Fruit fly (Drosophila melanogaster) whole organism, prepupa: Measurements from ENCODE around the gene Cdc45.

Experiments
- Blimp-1 ChIP-seq: fragments of 200-800 bp; sonication (Bioruptor generic); optimal IDR thresholded peaks from 3 replicates; lab custom pipeline; 2017; ENCODE audit warnings: missing biosample characterization, missing genetic modification characterization, mild to moderate bottlenecking, moderate library complexity, missing genetic modification reagents
- CG10631 ChIP-seq: fragments of 200-800 bp; sonication (Bioruptor generic); optimal IDR thresholded peaks from 2 replicates; lab custom pipeline; 2016; ENCODE audit warnings: missing biosample characterization, missing genetic modification characterization
- CG11294 ChIP-seq: fragments of 200-800 bp; sonication (Bioruptor generic); IDR thresholded peaks from 2 replicates; pipeline ENCODE4 v1.3.6; 2022; ENCODE audit warnings: missing biosample characterization, missing genetic modification characterization
- CG11762 ChIP-seq: fragments of 200-800 bp; sonication (Bioruptor generic); optimal IDR thresholded peaks from 3 replicates; lab custom pipeline; 2016; ENCODE audit warnings: missing biosample characterization, missing genetic modification characterization; ENCODE audit not compliant: insufficient read depth
- CG15336 ChIP-seq: fragments of 200-800 bp; sonication (Bioruptor generic); IDR thresholded peaks from 2 replicates; pipeline ENCODE4 v1.3.6; 2022; ENCODE audit warnings: missing biosample characterization, missing genetic modification characterization
- CG16779 ChIP-seq: fragments of 200-800 bp; sonication (Bioruptor generic); optimal IDR thresholded peaks from 3 replicates; lab custom pipeline; 2017; ENCODE audit warnings: missing biosample characterization, mild to moderate bottlenecking, missing genetic modification characterization
- CG3032 ChIP-seq: fragments of 200-800 bp; optimal IDR thresholded peaks from 2 replicates; lab custom pipeline; 2019; ENCODE audit warnings: missing biosample characterization, mild to moderate bottlenecking, missing genetic modification characterization, moderate library complexity
- CG32006 ChIP-seq: fragments of 200-800 bp; sonication (Bioruptor generic); optimal IDR thresholded peaks from 3 replicates; lab custom pipeline; 2017; ENCODE audit warnings: missing biosample characterization, mild to moderate bottlenecking, missing genetic modification characterization
- CG34406 ChIP-seq: fragments of 200-800 bp; sonication (Bioruptor generic); optimal IDR thresholded peaks from 3 replicates; lab custom pipeline; 2016; ENCODE audit warnings: missing biosample characterization, missing genetic modification characterization
- CG3919 ChIP-seq: fragments of 200-800 bp; sonication (Bioruptor generic); optimal IDR thresholded peaks from 3 replicates; lab custom pipeline; 2016; ENCODE audit warnings: missing biosample characterization, missing genetic modification characterization
- CG6163 ChIP-seq: fragments of 200-800 bp; sonication (Bioruptor generic); IDR thresholded peaks from 3 replicates; pipeline ENCODE4 v1.3.6; 2022; ENCODE audit warnings: missing biosample characterization, missing genetic modification characterization
- CG6276 ChIP-seq: fragments of 200-800 bp; sonication (Bioruptor generic); optimal IDR thresholded peaks from 2 replicates; lab custom pipeline; 2017; ENCODE audit warnings: missing biosample characterization, mild to moderate bottlenecking, missing genetic modification characterization
- CG6792 ChIP-seq: fragments of 200-800 bp; sonication (Bioruptor generic); optimal IDR thresholded peaks from 3 replicates; lab custom pipeline; 2016; ENCODE audit warnings: missing biosample characterization, missing genetic modification characterization
- CG6808 ChIP-seq: fragments of 200-800 bp; sonication (Bioruptor generic); optimal IDR thresholded peaks from 3 replicates; lab custom pipeline; 2017; ENCODE audit warnings: missing biosample characterization, missing genetic modification characterization, mild to moderate bottlenecking, moderate library complexity, missing genetic modification reagents
- CG6854 ChIP-seq: fragments of 200-800 bp; sonication (Bioruptor generic); optimal IDR thresholded peaks from 2 replicates; lab custom pipeline; 2017; ENCODE audit warnings: missing biosample characterization, mild to moderate bottlenecking, missing genetic modification characterization
- CG7368 ChIP-seq: fragments of 200-800 bp; sonication (Bioruptor generic); optimal IDR thresholded peaks from 3 replicates; lab custom pipeline; 2016; ENCODE audit warnings: missing biosample characterization, missing genetic modification characterization
- CG8119 ChIP-seq: fragments of 200-800 bp; sonication (Bioruptor generic); IDR thresholded peaks from 3 replicates; pipeline ENCODE4 v1.3.6; 2022; ENCODE audit warnings: missing biosample characterization, missing genetic modification characterization
- CG8319 ChIP-seq: fragments of 200-800 bp; sonication (Bioruptor generic); optimal IDR thresholded peaks from 3 replicates; lab custom pipeline; 2016; ENCODE audit warnings: missing biosample characterization, missing genetic modification characterization
- CG8632 ChIP-seq: fragments of 200-800 bp; sonication (Bioruptor generic); optimal IDR thresholded peaks from 3 replicates; lab custom pipeline; 2016; ENCODE audit warnings: missing biosample characterization, missing genetic modification characterization
- Eip75B ChIP-seq: fragments of 200-800 bp; sonication (Bioruptor generic); optimal IDR thresholded peaks from 3 replicates; lab custom pipeline; 2016; ENCODE audit warnings: missing biosample characterization, missing genetic modification characterization
- Eip78C ChIP-seq: fragments of 200-800 bp; sonication (Bioruptor generic); peaks from one replicate; lab custom pipeline; 2016; ENCODE audit warnings: missing biosample characterization, missing genetic modification characterization
- Ets21C ChIP-seq: fragments of 200-800 bp; sonication (Bioruptor generic); optimal IDR thresholded peaks from 3 replicates; lab custom pipeline; 2016; ENCODE audit warnings: missing biosample characterization, missing genetic modification characterization
- Gug ChIP-seq: fragments of 200-800 bp; sonication (Bioruptor generic); IDR thresholded peaks from 2 replicates; pipeline ENCODE4 v1.3.6; 2022; ENCODE audit warnings: missing biosample characterization, missing genetic modification characterization
- Hr38 ChIP-seq: sonication (Bioruptor generic); optimal IDR thresholded peaks from 2 replicates; lab custom pipeline; 2016; ENCODE audit warnings: missing biosample characterization, missing genetic modification characterization
- Hr39 ChIP-seq: fragments of 200-800 bp; sonication (Bioruptor generic); optimal IDR thresholded peaks from 2 replicates; lab custom pipeline; 2016; ENCODE audit warnings: missing biosample characterization, missing genetic modification characterization
- Hr4 ChIP-seq: fragments of 200-800 bp; sonication (Bioruptor generic); optimal IDR thresholded peaks from 3 replicates; lab custom pipeline; 2016; ENCODE audit warnings: missing biosample characterization, missing genetic modification characterization
- Lpt ChIP-seq: fragments of 200-800 bp; sonication (Bioruptor generic); optimal IDR thresholded peaks from 3 replicates; lab custom pipeline; 2016; ENCODE audit warnings: missing biosample characterization, missing genetic modification characterization
- Met ChIP-seq: fragments of 200-800 bp; sonication (Bioruptor generic); optimal IDR thresholded peaks from 3 replicates; lab custom pipeline; 2016; ENCODE audit warnings: missing biosample characterization, missing genetic modification characterization
- Smox ChIP-seq: fragments of 200-800 bp; sonication (Bioruptor generic); optimal IDR thresholded peaks from 3 replicates; lab custom pipeline; 2016; ENCODE audit warnings: missing biosample characterization, missing genetic modification characterization
- Sox14 ChIP-seq: fragments of 200-800 bp; sonication (Bioruptor generic); optimal IDR thresholded peaks from 3 replicates; lab custom pipeline; 2016; ENCODE audit warnings: missing biosample characterization, missing genetic modification characterization
- Sox15 ChIP-seq: fragments of 200-800 bp; sonication (Bioruptor generic); optimal IDR thresholded peaks from 3 replicates; lab custom pipeline; 2016; ENCODE audit warnings: missing biosample characterization, missing genetic modification characterization
- achi ChIP-seq: fragments of 200-800 bp; sonication (Bioruptor generic); optimal IDR thresholded peaks from 3 replicates; lab custom pipeline; 2016; ENCODE audit warnings: missing biosample characterization, missing genetic modification characterization
- acj6 ChIP-seq: fragments of 200-800 bp; sonication (Bioruptor generic); optimal IDR thresholded peaks from 3 replicates; lab custom pipeline; 2016; ENCODE audit warnings: missing biosample characterization, missing genetic modification characterization
- cyc ChIP-seq: fragments of 200-800 bp; sonication (Bioruptor generic); optimal IDR thresholded peaks from 3 replicates; lab custom pipeline; 2016; ENCODE audit warnings: missing biosample characterization, missing genetic modification characterization
- dac ChIP-seq: fragments of 200-800 bp; sonication (Bioruptor generic); optimal IDR thresholded peaks from 2 replicates; lab custom pipeline; 2017; ENCODE audit warnings: missing biosample characterization, mild to moderate bottlenecking, missing genetic modification characterization
- dsx ChIP-seq: fragments of 200-800 bp; optimal IDR thresholded peaks from 3 replicates; lab custom pipeline; 2019; ENCODE audit warnings: missing biosample characterization, mild to moderate bottlenecking, missing genetic modification characterization, moderate library complexity; ENCODE audit not compliant: poor library complexity, severe bottlenecking
- eg ChIP-seq: fragments of 200-800 bp; sonication (Bioruptor generic); IDR thresholded peaks from 3 replicates; pipeline ENCODE4 v1.3.6; 2022; ENCODE audit warnings: missing biosample characterization, missing genetic modification characterization
- fd59A ChIP-seq: fragments of 200-800 bp; sonication (Bioruptor generic); optimal IDR thresholded peaks from 2 replicates; lab custom pipeline; 2017; ENCODE audit warnings: missing biosample characterization, mild to moderate bottlenecking, missing genetic modification characterization, missing genetic modification reagents
- fd85E ChIP-seq: fragments of 200-800 bp; sonication (Bioruptor generic); optimal IDR thresholded peaks from 3 replicates; lab custom pipeline; 2016; ENCODE audit warnings: missing biosample characterization, missing genetic modification characterization
- fkh ChIP-seq: fragments of 200-800 bp; sonication (Bioruptor generic); optimal IDR thresholded peaks from 3 replicates; lab custom pipeline; 2017; ENCODE audit warnings: missing biosample characterization, mild to moderate bottlenecking, missing genetic modification characterization, moderate library complexity
- lz ChIP-seq: fragments of 200-800 bp; sonication (Bioruptor generic); optimal IDR thresholded peaks from 3 replicates; lab custom pipeline; 2016; ENCODE audit warnings: missing biosample characterization, missing genetic modification characterization
- net ChIP-seq: fragments of 200-800 bp; sonication (Bioruptor generic); optimal IDR thresholded peaks from 3 replicates; lab custom pipeline; 2016; ENCODE audit warnings: missing biosample characterization, missing genetic modification characterization
- spab ChIP-seq: fragments of 200-800 bp; sonication (Bioruptor generic); optimal IDR thresholded peaks from 2 replicates; lab custom pipeline; 2017; ENCODE audit warnings: missing biosample characterization, mild to moderate bottlenecking, missing genetic modification characterization, missing genetic modification reagents
- ss ChIP-seq, 2 experiments: fragments of 200-800 bp; sonication (Bioruptor generic); optimal IDR thresholded peaks; 2 replicates in 1 of 2; 3 replicates in 1 of 2; lab custom pipeline; 2017 to 2018; ENCODE audit warnings: mild to moderate bottlenecking in 2 of 2, missing biosample characterization in 2 of 2, missing genetic modification characterization in 2 of 2, moderate library complexity in 1 of 2
- topi ChIP-seq: fragments of 200-800 bp; sonication (Bioruptor generic); optimal IDR thresholded peaks from 3 replicates; lab custom pipeline; 2016; ENCODE audit warnings: missing biosample characterization, missing genetic modification characterization
- vri ChIP-seq: fragments of 200-800 bp; sonication (Bioruptor generic); optimal IDR thresholded peaks from 3 replicates; lab custom pipeline; 2016; ENCODE audit warnings: missing biosample characterization, mild to moderate bottlenecking, missing genetic modification characterization

The Cdc45 gene

dm6 chrX:1045924-1046323 lies 15.6 kb upstream of the Cdc45 start, which contains the start of gene CG42259:
TSS of gene CG42259 (plus strand) at chrX:1046224.
- no peak for TF ChIP-seq CG6792 (GFP tag; lab: Kevin White, UChicago)
- no peak for TF ChIP-seq Smox
- no peak for TF ChIP-seq CG8632 (GFP tag; lab: Kevin White, UChicago)
- no peak for TF ChIP-seq Eip75B (GFP tag; lab: Kevin White, UChicago)
- no peak for TF ChIP-seq acj6 (GFP tag; lab: Kevin White, UChicago)
- no peak for TF ChIP-seq CG32006 (GFP tag; lab: Kevin White, UChicago)
- TF ChIP-seq CG34406 (GFP tag; lab: Kevin White, UChicago), result no peak
- TF ChIP-seq ss (GFP tag; optimal IDR thresholded peaks at IDR 0.05; lab: Kevin White, UChicago), result no peak
- no peak for TF ChIP-seq Sox14 (GFP tag; lab: Kevin White, UChicago)
- TF ChIP-seq fd59A (GFP tag; lab: Kevin White, UChicago), result no peak
- TF ChIP-seq CG15336 (GFP tag; lab: Robert Waterston, UW), result no peak
- TF ChIP-seq Hr39 (GFP tag; lab: Kevin White, UChicago), result no peak
- TF ChIP-seq fd85E (GFP tag; lab: Kevin White, UChicago), result no peak
- TF ChIP-seq CG3032, result no peak
- TF ChIP-seq CG7368 (GFP tag; lab: Kevin White, UChicago), result no peak
- TF ChIP-seq CG10631 (GFP tag; lab: Kevin White, UChicago), result no peak
- TF ChIP-seq Ets21C (GFP tag; lab: Kevin White, UChicago), result no peak
- TF ChIP-seq CG8119 (GFP tag; lab: Robert Waterston, UW), result no peak
- no peak for TF ChIP-seq net (GFP tag; lab: Kevin White, UChicago)
- TF ChIP-seq Blimp-1, result no peak

- TF ChIP-seq CG15336 (GFP tag; lab: Robert Waterston, UW) (peak; percentile 75), CG11294 (GFP tag; lab: Robert Waterston, UW) (no peak), vri (GFP tag; lab: Kevin White, UChicago) (no peak), CG7368 (GFP tag; lab: Kevin White, UChicago) (peak; percentile 20), CG8319 (GFP tag; lab: Kevin White, UChicago) (no peak), CG3032 (peak; percentile 13), fkh (GFP tag; lab: Kevin White, UChicago) (no peak), CG6276 (peak; percentile 56), achi (GFP tag; lab: Kevin White, UChicago) (peak; percentile 10), topi (GFP tag; lab: Kevin White, UChicago) (peak; percentile 46), Ets21C (GFP tag; lab: Kevin White, UChicago) (no peak), Gug (GFP tag; lab: Robert Waterston, UW) (peak; percentile 43; the same call in 1 of the 2 replicates), Sox14 (GFP tag; lab: Kevin White, UChicago) (peak; percentile 41), Blimp-1 (no peak), Eip75B (GFP tag; lab: Kevin White, UChicago) (peak; percentile 30), Lpt (GFP tag; lab: Kevin White, UChicago) (peak; percentile 1), CG11762 (no peak), eg (GFP tag; lab: Robert Waterston, UW) (peak; percentile 62), dac (peak; percentile 18), CG3919 (GFP tag; lab: Kevin White, UChicago) (peak; percentile 40), spab (GFP tag; lab: Kevin White, UChicago) (no peak), CG32006 (GFP tag; lab: Kevin White, UChicago) (peak; percentile 69), cyc (GFP tag; lab: Kevin White, UChicago) (peak; percentile 6), CG8119 (GFP tag; lab: Robert Waterston, UW) (peak; percentile 49; the same call in 2 of the 3 replicates), CG6792 (GFP tag; lab: Kevin White, UChicago) (peak; percentile 27), CG6163 (GFP tag; lab: Robert Waterston, UW) (peak; percentile 68), Smox (peak; percentile 38), CG16779 (no peak), Sox15 (GFP tag; lab: Kevin White, UChicago) (no peak), Eip78C (GFP tag; lab: Kevin White, UChicago) (peak; percentile 76), CG8632 (GFP tag; lab: Kevin White, UChicago) (no peak), CG6854 (GFP tag; lab: Kevin White, UChicago) (no peak), acj6 (GFP tag; lab: Kevin White, UChicago) (no peak), Hr4 (GFP tag; lab: Kevin White, UChicago) (peak; percentile 58), Hr39 (GFP tag; lab: Kevin White, UChicago) (peak; percentile 51), dsx (GFP tag; lab: Kevin White, UChicago) (no peak), ss (GFP tag; optimal IDR thresholded peaks at IDR 0.05; lab: Kevin White, UChicago) (no peak), CG6808 (no peak), Hr38 (GFP tag; lab: Kevin White, UChicago) (no peak), lz (peak; percentile 43), Met (GFP tag; lab: Kevin White, UChicago) (peak; percentile 25)
Measured at dm6 chrX:1041407-1042038, 11.2 kb upstream of the Cdc45 start.
